Worm (Caenorhabditis elegans) whole organism, young adult: ENCODE measurements around the gene ins-39.
A peak's percentile ranks its signal among the peaks of the same experiment; 100 is the strongest.

Experiments
- B0019.2 ChIP-seq: fragments of 200-800 bp; sonication (Bioruptor generic); conservative IDR thresholded peaks from 2 replicates; pipeline ENCODE4 v1.3.6; 2022; ENCODE audit warnings: missing genetic modification reagents, missing genetic modification characterization, missing compliant biosample characterization
- F10E7.11 ChIP-seq: sonication (generic microtip); optimal IDR thresholded peaks from 2 replicates; lab custom pipeline; 2017; ENCODE audit warnings: mild to moderate bottlenecking, missing genetic modification characterization, moderate library complexity, missing compliant biosample characterization
- F22D6.2 ChIP-seq: sonication (generic microtip); optimal IDR thresholded peaks from 2 replicates; lab custom pipeline; 2016; ENCODE audit warnings: mild to moderate bottlenecking, missing genetic modification characterization, missing compliant biosample characterization
- F57A8.1 ChIP-seq: fragments of 200-800 bp; sonication (Bioruptor generic); optimal IDR thresholded peaks from 2 replicates; lab custom pipeline; 2018; ENCODE audit warnings: mild to moderate bottlenecking, missing genetic modification characterization, moderate library complexity, missing compliant biosample characterization
- F57C9.4 ChIP-seq: sonication (generic microtip); optimal IDR thresholded peaks from 2 replicates; lab custom pipeline; 2017; ENCODE audit warnings: mild to moderate bottlenecking, missing genetic modification characterization, missing compliant biosample characterization
- K11D2.4 ChIP-seq: fragments of 200-800 bp; sonication (Bioruptor generic); IDR thresholded peaks from 2 replicates; pipeline ENCODE4 v1.3.6; 2022; ENCODE audit warnings: missing genetic modification reagents, missing genetic modification characterization, missing compliant biosample characterization
- T07F8.4 ChIP-seq: sonication (generic microtip); optimal IDR thresholded peaks from 2 replicates; lab custom pipeline; 2016; ENCODE audit warnings: mild to moderate bottlenecking, missing genetic modification characterization, moderate library complexity, missing compliant biosample characterization
- T26A5.8 ChIP-seq: sonication (generic microtip); optimal IDR thresholded peaks from 2 replicates; lab custom pipeline; 2016; ENCODE audit warnings: missing genetic modification characterization, missing compliant biosample characterization
- Y56A3A.18 ChIP-seq: fragments of 200-800 bp; sonication (Bioruptor generic); IDR thresholded peaks from 2 replicates; pipeline ENCODE4 v1.3.6; 2022; ENCODE audit warnings: missing genetic modification reagents, missing genetic modification characterization, missing compliant biosample characterization
- Y67H2A.10 ChIP-seq: fragments of 200-800 bp; sonication (Bioruptor generic); conservative IDR thresholded peaks from 2 replicates; pipeline ENCODE4 v1.3.6; 2022; ENCODE audit warnings: missing genetic modification reagents, missing genetic modification characterization, missing compliant biosample characterization
- ZK185.1 ChIP-seq: sonication (generic microtip); optimal IDR thresholded peaks from 2 replicates; lab custom pipeline; 2016; ENCODE audit warnings: mild to moderate bottlenecking, missing genetic modification characterization, missing compliant biosample characterization; ENCODE audit not compliant: poor library complexity, severe bottlenecking
- athp-1 ChIP-seq: sonication (generic microtip); optimal IDR thresholded peaks from 2 replicates; lab custom pipeline; 2017; ENCODE audit warnings: mild to moderate bottlenecking, missing genetic modification characterization, missing compliant biosample characterization
- attf-3 ChIP-seq: fragments of 200-800 bp; sonication (Bioruptor generic); conservative IDR thresholded peaks from 2 replicates; pipeline ENCODE4 v1.3.6; 2022; ENCODE audit warnings: missing genetic modification reagents, missing genetic modification characterization, missing compliant biosample characterization
- attf-6 ChIP-seq: fragments of 200-800 bp; sonication (Bioruptor generic); IDR thresholded peaks from 2 replicates; pipeline ENCODE4 v1.3.6; 2022; ENCODE audit warnings: missing genetic modification reagents, missing genetic modification characterization, missing compliant biosample characterization
- ceh-100 ChIP-seq: fragments of 200-800 bp; sonication (Bioruptor generic); IDR thresholded peaks from 2 replicates; pipeline ENCODE4 v1.3.6; 2022; ENCODE audit warnings: missing genetic modification reagents, missing genetic modification characterization, missing compliant biosample characterization
- ceh-27 ChIP-seq: fragments of 200-800 bp; sonication (Bioruptor generic); optimal IDR thresholded peaks from 2 replicates; lab custom pipeline; 2018; ENCODE audit warnings: mild to moderate bottlenecking, missing genetic modification characterization, moderate library complexity, missing compliant biosample characterization
- dpff-1 ChIP-seq: sonication (generic microtip); optimal IDR thresholded peaks from 2 replicates; lab custom pipeline; 2017; ENCODE audit warnings: mild to moderate bottlenecking, missing genetic modification characterization, missing compliant biosample characterization
- dpl-1 ChIP-seq: fragments of 150-350 bp; optimal IDR thresholded peaks from 2 replicates; lab custom pipeline; 2014; ENCODE audit warnings: missing biosample characterization, missing genetic modification reagents, missing genetic modification characterization
- him-1 ChIP-seq: sonication (generic microtip); optimal IDR thresholded peaks from 2 replicates; lab custom pipeline; 2016; ENCODE audit warnings: missing genotype, missing genetic modification reagents, missing genetic modification characterization, missing compliant biosample characterization
- hmg-20 ChIP-seq: fragments of 200-800 bp; sonication (Bioruptor generic); IDR thresholded peaks from 2 replicates; pipeline ENCODE4 v1.3.6; 2022; ENCODE audit warnings: missing genetic modification reagents, missing genetic modification characterization, missing compliant biosample characterization
- lag-1 ChIP-seq: fragments of 200-800 bp; sonication (Bioruptor generic); IDR thresholded peaks from 2 replicates; pipeline ENCODE4 v1.3.6; 2022; ENCODE audit warnings: missing genetic modification reagents, missing genetic modification characterization, missing compliant biosample characterization
- lin-26 ChIP-seq: fragments of 200-800 bp; sonication (Bioruptor generic); IDR thresholded peaks from 2 replicates; pipeline ENCODE4 v1.3.6; 2022; ENCODE audit warnings: missing genetic modification reagents, missing genetic modification characterization, missing compliant biosample characterization
- lin-35 ChIP-seq, 3 experiments: fragments of 150-350 bp in 2 of 3; sonication (generic microtip) in 1 of 3; optimal IDR thresholded peaks; 2 replicates each; lab custom pipeline; 2014 to 2018; ENCODE audit warnings: missing biosample characterization in 3 of 3, missing genetic modification characterization in 3 of 3, missing genetic modification reagents in 3 of 3
- lin-40 ChIP-seq: sonication (generic microtip); optimal IDR thresholded peaks from 2 replicates; lab custom pipeline; 2016; ENCODE audit warnings: missing genetic modification characterization, mild to moderate bottlenecking, missing compliant biosample characterization, missing genotype, missing genetic modification reagents
- lin-54 ChIP-seq: fragments of 200-800 bp; sonication (Bioruptor generic); optimal IDR thresholded peaks from 2 replicates; lab custom pipeline; 2018; ENCODE audit warnings: mild to moderate bottlenecking, missing genetic modification characterization, missing compliant biosample characterization
- lir-1 ChIP-seq: fragments of 200-800 bp; sonication (Bioruptor generic); conservative IDR thresholded peaks from 2 replicates; pipeline ENCODE4 v1.3.6; 2022; ENCODE audit warnings: missing genetic modification reagents, missing genetic modification characterization, missing compliant biosample characterization
- lsl-1 ChIP-seq: fragments of 200-800 bp; sonication (Bioruptor generic); optimal IDR thresholded peaks from 2 replicates; lab custom pipeline; 2018; ENCODE audit warnings: mild to moderate bottlenecking, missing genetic modification characterization, moderate library complexity, missing compliant biosample characterization
- madf-3 ChIP-seq: fragments of 200-800 bp; sonication (Bioruptor generic); IDR thresholded peaks from 2 replicates; pipeline ENCODE4 v1.3.6; 2022; ENCODE audit warnings: missing genetic modification reagents, missing genetic modification characterization, missing compliant biosample characterization
- madf-6 ChIP-seq: fragments of 200-800 bp; sonication (Bioruptor generic); IDR thresholded peaks from 2 replicates; pipeline ENCODE4 v1.3.6; 2022; ENCODE audit warnings: missing genetic modification reagents, missing genetic modification characterization, missing compliant biosample characterization
- madf-8 ChIP-seq: fragments of 200-800 bp; sonication (Bioruptor generic); conservative IDR thresholded peaks from 2 replicates; pipeline ENCODE4 v1.3.6; 2022; ENCODE audit warnings: missing genetic modification reagents, missing genetic modification characterization, missing compliant biosample characterization
- mcd-1 ChIP-seq: fragments of 200-800 bp; sonication (Bioruptor generic); IDR thresholded peaks from 2 replicates; pipeline ENCODE4 v1.3.6; 2022; ENCODE audit warnings: missing genetic modification reagents, missing genetic modification characterization, missing compliant biosample characterization
- mel-28 ChIP-seq: sonication (generic microtip); optimal IDR thresholded peaks from 2 replicates; lab custom pipeline; 2016; ENCODE audit warnings: borderline replicate concordance, mild to moderate bottlenecking, missing genetic modification characterization, missing compliant biosample characterization
- nfya-2 ChIP-seq: fragments of 200-800 bp; sonication (Bioruptor generic); IDR thresholded peaks from 2 replicates; pipeline ENCODE4 v1.3.6; 2022; ENCODE audit warnings: missing genetic modification reagents, missing genetic modification characterization, missing compliant biosample characterization
- nfyb-1 ChIP-seq: fragments of 200-800 bp; sonication (Bioruptor generic); IDR thresholded peaks from 2 replicates; pipeline ENCODE4 v1.3.6; 2022; ENCODE audit warnings: missing genetic modification reagents, missing genetic modification characterization, missing compliant biosample characterization
- nhr-120 ChIP-seq: fragments of 200-800 bp; sonication (Bioruptor generic); IDR thresholded peaks from 2 replicates; pipeline ENCODE4 v1.3.6; 2022; ENCODE audit warnings: missing genetic modification characterization, missing compliant biosample characterization
- nhr-80 ChIP-seq: sonication (generic microtip); optimal IDR thresholded peaks from 2 replicates; lab custom pipeline; 2016; ENCODE audit warnings: missing genetic modification characterization, missing compliant biosample characterization
- nhr-90 ChIP-seq: sonication (generic microtip); optimal IDR thresholded peaks from 2 replicates; lab custom pipeline; 2016; ENCODE audit warnings: missing genotype, mild to moderate bottlenecking, missing genetic modification characterization, missing compliant biosample characterization
- pha-4 ChIP-seq: fragments of 150-350 bp; sonication (generic microtip); optimal IDR thresholded peaks from 2 replicates; lab custom pipeline; 2014; ENCODE audit warnings: missing biosample characterization, missing genetic modification reagents, missing genetic modification characterization
- rpc-1 ChIP-seq, 2 experiments: fragments of 150-350 bp in 1 of 2; sonication (generic microtip) in 1 of 2; optimal IDR thresholded peaks; 2 replicates each; lab custom pipeline; 2014 to 2018; ENCODE audit warnings: missing biosample characterization in 1 of 2, missing genetic modification characterization in 1 of 2, missing genetic modification reagents in 1 of 2, missing genotype in 1 of 2
- snpc-1.1 ChIP-seq: sonication (generic microtip); optimal IDR thresholded peaks from 2 replicates; lab custom pipeline; 2017; ENCODE audit warnings: missing genetic modification characterization, mild to moderate bottlenecking, missing compliant biosample characterization, antibody characterized with exemption, moderate library complexity, missing genotype, missing genetic modification reagents; ENCODE audit not compliant: insufficient read depth
- snpc-1.3 ChIP-seq: sonication (generic microtip); optimal IDR thresholded peaks from 2 replicates; lab custom pipeline; 2017; ENCODE audit warnings: missing genetic modification characterization, mild to moderate bottlenecking, missing compliant biosample characterization, antibody characterized with exemption, moderate library complexity, missing genotype, missing genetic modification reagents; ENCODE audit not compliant: insufficient read depth
- sptf-2 ChIP-seq: fragments of 200-800 bp; sonication (Bioruptor generic); optimal IDR thresholded peaks from 2 replicates; lab custom pipeline; 2018; ENCODE audit warnings: mild to moderate bottlenecking, missing genetic modification characterization, missing compliant biosample characterization
- tbp1 ChIP-seq: fragments of 200-800 bp; sonication (Bioruptor generic); optimal IDR thresholded peaks from 2 replicates; lab custom pipeline; 2018; ENCODE audit warnings: mild to moderate bottlenecking, missing genetic modification characterization, missing compliant biosample characterization
- tbx-9 ChIP-seq: sonication (generic microtip); optimal IDR thresholded peaks from 2 replicates; lab custom pipeline; 2016; ENCODE audit warnings: borderline replicate concordance, missing genetic modification characterization, inconsistent platforms, missing compliant biosample characterization
- tlf-1 ChIP-seq: fragments of 200-800 bp; sonication (Bioruptor generic); optimal IDR thresholded peaks from 2 replicates; lab custom pipeline; 2018; ENCODE audit warnings: mild to moderate bottlenecking, missing genetic modification characterization, missing compliant biosample characterization
- zfh-2 ChIP-seq: fragments of 200-800 bp; sonication (Bioruptor generic); conservative IDR thresholded peaks from 2 replicates; pipeline ENCODE4 v1.3.6; 2022; ENCODE audit warnings: missing genetic modification reagents, missing genetic modification characterization, missing compliant biosample characterization
- zim-3 ChIP-seq: sonication (generic microtip); optimal IDR thresholded peaks from 2 replicates; lab custom pipeline; 2017; ENCODE audit warnings: mild to moderate bottlenecking, missing genetic modification characterization, moderate library complexity, missing compliant biosample characterization
- ztf-26 ChIP-seq: sonication (generic microtip); optimal IDR thresholded peaks from 2 replicates; lab custom pipeline; 2017; ENCODE audit warnings: missing genetic modification characterization, missing compliant biosample characterization
- ztf-6 ChIP-seq: fragments of 200-800 bp; sonication (Bioruptor generic); IDR thresholded peaks from 2 replicates; pipeline ENCODE4 v1.3.6; 2022; ENCODE audit warnings: missing genetic modification reagents, missing genetic modification characterization, missing compliant biosample characterization

Gene ins-39

ce11 chrX:1322997-1323396 lies 21.2 kb downstream of the ins-39 start (continued):
- no peak for TF ChIP-seq ceh-100
- TF ChIP-seq rpc-1 (optimal IDR thresholded peaks at IDR 0.05; lab: Kevin White, UChicago) = no peak
- no peak for TF ChIP-seq rpc-1 (tag; optimal IDR thresholded peaks at IDR 0.05; lab: Kevin White, UChicago)
- TF ChIP-seq T07F8.4 (tag; lab: Kevin White, UChicago) = no peak
- no peak for TF ChIP-seq hmg-20
- TF ChIP-seq lsl-1 = no peak
- no peak for TF ChIP-seq F57C9.4 (tag; lab: Kevin White, UChicago)
- peak; percentile 48 for TF ChIP-seq mcd-1
- TF ChIP-seq nhr-80 (tag; lab: Kevin White, UChicago) = peak; percentile 51
- no peak for TF ChIP-seq lin-54 (GFP tag; lab: Kevin White, UChicago)
- no peak for TF ChIP-seq Y67H2A.10 (GFP tag; lab: Robert Waterston, UW)
- no peak for TF ChIP-seq zim-3 (tag; lab: Kevin White, UChicago)
- TF ChIP-seq nfyb-1 (GFP tag; lab: Robert Waterston, UW) = 0 out of 2 replicates have a peak, but pooled peaks have one; percentile 54
- no peak for TF ChIP-seq dpl-1 (GFP tag; lab: Kevin White, UChicago)
- TF ChIP-seq nfya-2 (GFP tag; lab: Robert Waterston, UW) = no peak
- TF ChIP-seq madf-3 (GFP tag; lab: Robert Waterston, UW) = 0 out of 2 replicates have a peak, but pooled peaks have one; percentile 25
- no peak for TF ChIP-seq nhr-120 (GFP tag; lab: Robert Waterston, UW)
- TF ChIP-seq ztf-26 = peak; percentile 88
- no peak for TF ChIP-seq Y56A3A.18 (GFP tag; lab: Robert Waterston, UW)
- TF ChIP-seq attf-6 (GFP tag; lab: Robert Waterston, UW) = no peak
- TF ChIP-seq lin-35 (GFP tag; optimal IDR thresholded peaks at IDR 0.05; lab: Kevin White, UChicago) = peak in 1 of 3 experiments; percentile 83
- no peak for TF ChIP-seq attf-3 (GFP tag; lab: Robert Waterston, UW)
- TF ChIP-seq him-1 = no peak
- no peak for TF ChIP-seq snpc-1.1 (tag; lab: Kevin White, UChicago)
- TF ChIP-seq dpff-1 = no peak
- peak; percentile 95 for TF ChIP-seq lin-40 (tag; lab: Kevin White, UChicago)
- TF ChIP-seq F57A8.1 (GFP tag; lab: Kevin White, UChicago) = no peak
- peak; percentile 91 for TF ChIP-seq ceh-27 (GFP tag; lab: Kevin White, UChicago)
- TF ChIP-seq T26A5.8 = no peak
- TF ChIP-seq pha-4 (tag; lab: Kevin White, UChicago) = no peak
- no peak for TF ChIP-seq F22D6.2 (tag; lab: Kevin White, UChicago)
- no peak for TF ChIP-seq lag-1 (GFP tag; lab: Robert Waterston, UW)
- TF ChIP-seq madf-6 = no peak
- TF ChIP-seq ztf-6 (GFP tag; lab: Robert Waterston, UW) = no peak
- TF ChIP-seq athp-1 (tag; lab: Kevin White, UChicago) = no peak
- no peak for TF ChIP-seq F10E7.11 (tag; lab: Kevin White, UChicago)
- TF ChIP-seq nhr-90 (tag; lab: Kevin White, UChicago) = no peak
- TF ChIP-seq sptf-2 = no peak
- no peak; the same call in 1 of the 2 replicates for TF ChIP-seq lin-26 (GFP tag; lab: Robert Waterston, UW)
- TF ChIP-seq madf-8 (GFP tag; lab: Robert Waterston, UW) = no peak
- TF ChIP-seq lir-1 (GFP tag; lab: Robert Waterston, UW) = no peak
- no peak for TF ChIP-seq tbx-9 (tag; lab: Kevin White, UChicago)
- peak; percentile 85 for TF ChIP-seq K11D2.4 (GFP tag; lab: Robert Waterston, UW)
- TF ChIP-seq snpc-1.3 (tag; lab: Kevin White, UChicago) = no peak
- no peak for TF ChIP-seq B0019.2
- TF ChIP-seq zfh-2 = no peak
- peak; percentile 62 for TF ChIP-seq tbp1
- no peak for TF ChIP-seq ZK185.1 (tag; lab: Kevin White, UChicago)
- TF ChIP-seq tlf-1 = peak; percentile 61
- no peak for TF ChIP-seq mel-28
